Fruit fly (Drosophila melanogaster): ENCODE measurements around the gene CG6893.

CG6893 gene

dm6 chr3L:18683846-18684245 lies 10.1 kb upstream of the CG6893 start, which contains the start of gene Chmp1:
Gene Chmp1, minus strand, starts transcription at chr3L:18684061.
- peak in 1 of 2 experiments; percentile 50 for TF ChIP-seq dl (GFP tag; optimal IDR thresholded peaks at IDR 0.05; ENCODE audit: insufficient read depth in 1 of 2, partially characterized antibody in 2 of 2)
- no peak for TF ChIP-seq Rel (GFP tag; optimal IDR thresholded peaks at IDR 0.05)
- TF ChIP-seq Rel (tag; optimal IDR thresholded peaks at IDR 0.05): peak; percentile 87
- no peak for TF ChIP-seq HLH106 (tag; optimal IDR thresholded peaks at IDR 0.05)
- TF ChIP-seq Jra (GFP tag; optimal IDR thresholded peaks at IDR 0.05): peak; percentile 69

- TF ChIP-seq Mio (GFP tag; optimal IDR thresholded peaks at IDR 0.05) (no peak), dmrt93B (GFP tag; optimal IDR thresholded peaks at IDR 0.05) (no peak), dl (GFP tag; optimal IDR thresholded peaks at IDR 0.05; ENCODE audit: insufficient read depth in 1 of 2, partially characterized antibody in 2 of 2) (no peak), tai (GFP tag; optimal IDR thresholded peaks at IDR 0.05) (no peak), Rel (GFP tag; optimal IDR thresholded peaks at IDR 0.05) (no peak), Rel (tag; optimal IDR thresholded peaks at IDR 0.05) (peak; percentile 88), Jra (GFP tag; optimal IDR thresholded peaks at IDR 0.05) (no peak), OdsH (GFP tag; optimal IDR thresholded peaks at IDR 0.05) (no peak), HLH106 (tag; optimal IDR thresholded peaks at IDR 0.05) (no peak), Dfd (GFP tag; optimal IDR thresholded peaks at IDR 0.05) (no peak), Myc (optimal IDR thresholded peaks at IDR 0.05) (no peak), Hr83 (GFP tag; optimal IDR thresholded peaks at IDR 0.05; ENCODE audit: poor library complexity, severe bottlenecking) (no peak), Sp1 (GFP tag; optimal IDR thresholded peaks at IDR 0.05) (no peak), br (GFP tag; optimal IDR thresholded peaks at IDR 0.05) (no peak), lola (GFP tag; optimal IDR thresholded peaks at IDR 0.05) (no peak), fru (GFP tag; optimal IDR thresholded peaks at IDR 0.05) (peak; percentile 41), Hr78 (GFP tag; optimal IDR thresholded peaks at IDR 0.05) (no peak), brk (GFP tag; optimal IDR thresholded peaks at IDR 0.05) (no peak)
These were observed 7.7 kb upstream of the CG6893 start, which contains the start of gene Cyp12c1 for dm6 chr3L:18686220-18686801. Gene Cyp12c1, minus strand, starts transcription at chr3L:18686319.

dm6 chr3L:18698312-18698711 lies 4.3 kb downstream of the CG6893 start, which contains the start of gene Dic4:
Gene Dic4, minus strand, starts transcription at chr3L:18698412.
- TF ChIP-seq HLH106 (tag; optimal IDR thresholded peaks at IDR 0.05): no peak
- no peak for TF ChIP-seq Abd-B (GFP tag; optimal IDR thresholded peaks at IDR 0.05)
- TF ChIP-seq woc (GFP tag; optimal IDR thresholded peaks at IDR 0.05): no peak
- no peak for TF ChIP-seq Sp1 (GFP tag; optimal IDR thresholded peaks at IDR 0.05)
- TF ChIP-seq br (GFP tag; optimal IDR thresholded peaks at IDR 0.05): no peak
- no peak for TF ChIP-seq tai (GFP tag; optimal IDR thresholded peaks at IDR 0.05)
- no peak for TF ChIP-seq Dfd (GFP tag; optimal IDR thresholded peaks at IDR 0.05)
- no peak for TF ChIP-seq CG9705 (GFP tag; optimal IDR thresholded peaks at IDR 0.05)
- no peak for TF ChIP-seq Hr83 (GFP tag; optimal IDR thresholded peaks at IDR 0.05; ENCODE audit: poor library complexity, severe bottlenecking)
- TF ChIP-seq foxo (GFP tag; optimal IDR thresholded peaks at IDR 0.05): no peak

dm6 chr3L:18723172-18723571 lies 29.2 kb downstream of the CG6893 start, which contains the start of gene CG12477:
Gene CG12477, minus strand, starts transcription at chr3L:18723272.
- no peak for TF ChIP-seq brk (GFP tag; optimal IDR thresholded peaks at IDR 0.05)
- TF ChIP-seq Hr78 (GFP tag; optimal IDR thresholded peaks at IDR 0.05): no peak

- TF ChIP-seq Dfd (GFP tag; optimal IDR thresholded peaks at IDR 0.05): peak; percentile 92
- no peak for TF ChIP-seq N (GFP tag; optimal IDR thresholded peaks at IDR 0.05)
These were observed 49.0 kb downstream of the CG6893 start for dm6 chr3L:18742935-18743466.

- TF ChIP-seq fru (GFP tag; optimal IDR thresholded peaks at IDR 0.05): peak; percentile 29
- no peak for TF ChIP-seq Rel (GFP tag; optimal IDR thresholded peaks at IDR 0.05)
- TF ChIP-seq Rel (tag; optimal IDR thresholded peaks at IDR 0.05): peak; percentile 82
- no peak for TF ChIP-seq rgr (GFP tag; optimal IDR thresholded peaks at IDR 0.05)
- TF ChIP-seq Myc (optimal IDR thresholded peaks at IDR 0.05): peak; percentile 74
- TF ChIP-seq CrebA (GFP tag; optimal IDR thresholded peaks at IDR 0.05; ENCODE audit: borderline replicate concordance): no peak
- no peak for TF ChIP-seq Abd-B (GFP tag; optimal IDR thresholded peaks at IDR 0.05)
- TF ChIP-seq HLH106 (tag; optimal IDR thresholded peaks at IDR 0.05): no peak
These were observed 49.7 kb downstream of the CG6893 start for dm6 chr3L:18743679-18744078.

- TF ChIP-seq dsf (GFP tag; optimal IDR thresholded peaks at IDR 0.05; ENCODE audit: borderline replicate concordance): no peak
- TF ChIP-seq sv (GFP tag; optimal IDR thresholded peaks at IDR 0.05): no peak
- TF ChIP-seq Dif (GFP tag; optimal IDR thresholded peaks at IDR 0.05; ENCODE audit: partially characterized antibody): no peak
- no peak for TF ChIP-seq N (GFP tag; optimal IDR thresholded peaks at IDR 0.05)
- TF ChIP-seq Hr83 (GFP tag; optimal IDR thresholded peaks at IDR 0.05; ENCODE audit: poor library complexity, severe bottlenecking): no peak
- TF ChIP-seq Abd-B (GFP tag; optimal IDR thresholded peaks at IDR 0.05): no peak
- no peak for TF ChIP-seq Myc (optimal IDR thresholded peaks at IDR 0.05)
- TF ChIP-seq GATAd (GFP tag; optimal IDR thresholded peaks at IDR 0.05): no peak
- no peak for TF ChIP-seq h (GFP tag; optimal IDR thresholded peaks at IDR 0.05)
- no peak for TF ChIP-seq jim (GFP tag; optimal IDR thresholded peaks at IDR 0.05)
- TF ChIP-seq fru (GFP tag; optimal IDR thresholded peaks at IDR 0.05): no peak
- no peak for TF ChIP-seq CrebA (GFP tag; optimal IDR thresholded peaks at IDR 0.05; ENCODE audit: borderline replicate concordance)
These were observed 50.2 kb downstream of the CG6893 start, which contains the start of gene CG6885 for dm6 chr3L:18744188-18744587. Gene CG6885, plus strand, starts transcription at chr3L:18744488.

Measured in whole organism, wandering third instar larva.